Fruit fly (Drosophila melanogaster) whole organism, prepupa: ENCODE measurements around the gene CG15882.

ENCODE experiments used
- CG10631 ChIP-seq: fragments of 200-800 bp; sonication (Bioruptor generic); optimal IDR thresholded peaks from 2 replicates; lab custom pipeline; 2016; ENCODE audit warnings: missing biosample characterization, missing genetic modification characterization
- CG11294 ChIP-seq: fragments of 200-800 bp; sonication (Bioruptor generic); IDR thresholded peaks from 2 replicates; pipeline ENCODE4 v1.3.6; 2022; ENCODE audit warnings: missing biosample characterization, missing genetic modification characterization
- CG11762 ChIP-seq: fragments of 200-800 bp; sonication (Bioruptor generic); optimal IDR thresholded peaks from 3 replicates; lab custom pipeline; 2016; ENCODE audit warnings: missing biosample characterization, missing genetic modification characterization; ENCODE audit not compliant: insufficient read depth
- CG11902 ChIP-seq: fragments of 200-800 bp; sonication (Bioruptor generic); optimal IDR thresholded peaks from 3 replicates; lab custom pipeline; 2016; ENCODE audit warnings: missing biosample characterization, missing genetic modification characterization
- CG1621 ChIP-seq: fragments of 200-800 bp; sonication (Bioruptor generic); optimal IDR thresholded peaks from 3 replicates; lab custom pipeline; 2018; ENCODE audit warnings: missing biosample characterization, mild to moderate bottlenecking, missing genetic modification characterization
- CG16779 ChIP-seq: fragments of 200-800 bp; sonication (Bioruptor generic); optimal IDR thresholded peaks from 3 replicates; lab custom pipeline; 2017; ENCODE audit warnings: missing biosample characterization, mild to moderate bottlenecking, missing genetic modification characterization
- CG3032 ChIP-seq: fragments of 200-800 bp; optimal IDR thresholded peaks from 2 replicates; lab custom pipeline; 2019; ENCODE audit warnings: missing biosample characterization, mild to moderate bottlenecking, missing genetic modification characterization, moderate library complexity
- CG31627 ChIP-seq: fragments of 200-800 bp; sonication (Bioruptor generic); optimal IDR thresholded peaks from 3 replicates; lab custom pipeline; 2016; ENCODE audit warnings: missing biosample characterization, missing genetic modification characterization
- CG32006 ChIP-seq: fragments of 200-800 bp; sonication (Bioruptor generic); optimal IDR thresholded peaks from 3 replicates; lab custom pipeline; 2017; ENCODE audit warnings: missing biosample characterization, mild to moderate bottlenecking, missing genetic modification characterization
- CG34406 ChIP-seq: fragments of 200-800 bp; sonication (Bioruptor generic); optimal IDR thresholded peaks from 3 replicates; lab custom pipeline; 2016; ENCODE audit warnings: missing biosample characterization, missing genetic modification characterization
- CG4318 ChIP-seq: fragments of 200-800 bp; sonication (Bioruptor generic); optimal IDR thresholded peaks from 3 replicates; lab custom pipeline; 2017; ENCODE audit warnings: missing biosample characterization, mild to moderate bottlenecking, missing genetic modification characterization
- CG6163 ChIP-seq: fragments of 200-800 bp; sonication (Bioruptor generic); IDR thresholded peaks from 3 replicates; pipeline ENCODE4 v1.3.6; 2022; ENCODE audit warnings: missing biosample characterization, missing genetic modification characterization
- CG6854 ChIP-seq: fragments of 200-800 bp; sonication (Bioruptor generic); optimal IDR thresholded peaks from 2 replicates; lab custom pipeline; 2017; ENCODE audit warnings: missing biosample characterization, mild to moderate bottlenecking, missing genetic modification characterization
- CG8119 ChIP-seq: fragments of 200-800 bp; sonication (Bioruptor generic); IDR thresholded peaks from 3 replicates; pipeline ENCODE4 v1.3.6; 2022; ENCODE audit warnings: missing biosample characterization, missing genetic modification characterization
- Eip75B ChIP-seq: fragments of 200-800 bp; sonication (Bioruptor generic); optimal IDR thresholded peaks from 3 replicates; lab custom pipeline; 2016; ENCODE audit warnings: missing biosample characterization, missing genetic modification characterization
- Eip78C ChIP-seq: fragments of 200-800 bp; sonication (Bioruptor generic); peaks from one replicate; lab custom pipeline; 2016; ENCODE audit warnings: missing biosample characterization, missing genetic modification characterization
- Eip93F ChIP-seq: fragments of 200-800 bp; sonication (Bioruptor generic); optimal IDR thresholded peaks from 2 replicates; lab custom pipeline; 2016; ENCODE audit warnings: missing biosample characterization, mild to moderate bottlenecking, missing genetic modification characterization
- Ets21C ChIP-seq: fragments of 200-800 bp; sonication (Bioruptor generic); optimal IDR thresholded peaks from 3 replicates; lab custom pipeline; 2016; ENCODE audit warnings: missing biosample characterization, missing genetic modification characterization
- Ets96B ChIP-seq: fragments of 200-800 bp; optimal IDR thresholded peaks from 2 replicates; lab custom pipeline; 2019; ENCODE audit warnings: missing biosample characterization, mild to moderate bottlenecking, missing genetic modification characterization, moderate library complexity
- Hr39 ChIP-seq: fragments of 200-800 bp; sonication (Bioruptor generic); optimal IDR thresholded peaks from 2 replicates; lab custom pipeline; 2016; ENCODE audit warnings: missing biosample characterization, missing genetic modification characterization
- Hr4 ChIP-seq: fragments of 200-800 bp; sonication (Bioruptor generic); optimal IDR thresholded peaks from 3 replicates; lab custom pipeline; 2016; ENCODE audit warnings: missing biosample characterization, missing genetic modification characterization
- Lpt ChIP-seq: fragments of 200-800 bp; sonication (Bioruptor generic); optimal IDR thresholded peaks from 3 replicates; lab custom pipeline; 2016; ENCODE audit warnings: missing biosample characterization, missing genetic modification characterization
- Met ChIP-seq: fragments of 200-800 bp; sonication (Bioruptor generic); optimal IDR thresholded peaks from 3 replicates; lab custom pipeline; 2016; ENCODE audit warnings: missing biosample characterization, missing genetic modification characterization
- OdsH ChIP-seq: fragments of 200-800 bp; sonication (Bioruptor generic); optimal IDR thresholded peaks from 3 replicates; lab custom pipeline; 2016; ENCODE audit warnings: missing biosample characterization, missing genetic modification characterization
- Smox ChIP-seq: fragments of 200-800 bp; sonication (Bioruptor generic); optimal IDR thresholded peaks from 3 replicates; lab custom pipeline; 2016; ENCODE audit warnings: missing biosample characterization, missing genetic modification characterization
- Sox102F ChIP-seq: fragments of 200-800 bp; sonication (Bioruptor generic); optimal IDR thresholded peaks from 2 replicates; lab custom pipeline; 2016; ENCODE audit warnings: missing biosample characterization, mild to moderate bottlenecking, missing genetic modification characterization
- Sox14 ChIP-seq: fragments of 200-800 bp; sonication (Bioruptor generic); optimal IDR thresholded peaks from 3 replicates; lab custom pipeline; 2016; ENCODE audit warnings: missing biosample characterization, missing genetic modification characterization
- acj6 ChIP-seq: fragments of 200-800 bp; sonication (Bioruptor generic); optimal IDR thresholded peaks from 3 replicates; lab custom pipeline; 2016; ENCODE audit warnings: missing biosample characterization, missing genetic modification characterization
- cyc ChIP-seq: fragments of 200-800 bp; sonication (Bioruptor generic); optimal IDR thresholded peaks from 3 replicates; lab custom pipeline; 2016; ENCODE audit warnings: missing biosample characterization, missing genetic modification characterization
- eg ChIP-seq: fragments of 200-800 bp; sonication (Bioruptor generic); IDR thresholded peaks from 3 replicates; pipeline ENCODE4 v1.3.6; 2022; ENCODE audit warnings: missing biosample characterization, missing genetic modification characterization
- esn ChIP-seq: fragments of 200-800 bp; sonication (Bioruptor generic); optimal IDR thresholded peaks from 2 replicates; lab custom pipeline; 2016; ENCODE audit warnings: missing biosample characterization, mild to moderate bottlenecking, missing genetic modification characterization, moderate library complexity
- fd59A ChIP-seq: fragments of 200-800 bp; sonication (Bioruptor generic); optimal IDR thresholded peaks from 2 replicates; lab custom pipeline; 2017; ENCODE audit warnings: missing biosample characterization, mild to moderate bottlenecking, missing genetic modification characterization, missing genetic modification reagents
- fd85E ChIP-seq: fragments of 200-800 bp; sonication (Bioruptor generic); optimal IDR thresholded peaks from 3 replicates; lab custom pipeline; 2016; ENCODE audit warnings: missing biosample characterization, missing genetic modification characterization
- lz ChIP-seq: fragments of 200-800 bp; sonication (Bioruptor generic); optimal IDR thresholded peaks from 3 replicates; lab custom pipeline; 2016; ENCODE audit warnings: missing biosample characterization, missing genetic modification characterization
- net ChIP-seq: fragments of 200-800 bp; sonication (Bioruptor generic); optimal IDR thresholded peaks from 3 replicates; lab custom pipeline; 2016; ENCODE audit warnings: missing biosample characterization, missing genetic modification characterization
- pdm3 ChIP-seq: fragments of 200-800 bp; sonication (Bioruptor generic); optimal IDR thresholded peaks from 3 replicates; lab custom pipeline; 2016; ENCODE audit warnings: missing biosample characterization, missing genetic modification characterization
- salr ChIP-seq, 2 experiments: fragments of 200-800 bp; sonication (Bioruptor generic); optimal IDR thresholded peaks; 3 replicates each; lab custom pipeline; 2016 to 2018; ENCODE audit warnings: missing biosample characterization in 2 of 2, missing genetic modification characterization in 2 of 2, mild to moderate bottlenecking in 1 of 2
- ss ChIP-seq, 2 experiments: fragments of 200-800 bp; sonication (Bioruptor generic); optimal IDR thresholded peaks; 2 replicates in 1 of 2; 3 replicates in 1 of 2; lab custom pipeline; 2017 to 2018; ENCODE audit warnings: mild to moderate bottlenecking in 2 of 2, missing biosample characterization in 2 of 2, missing genetic modification characterization in 2 of 2, moderate library complexity in 1 of 2
- svp ChIP-seq: fragments of 200-800 bp; sonication (Bioruptor generic); peaks from one replicate; lab custom pipeline; 2016; ENCODE audit warnings: missing biosample characterization, missing genetic modification characterization
- topi ChIP-seq: fragments of 200-800 bp; sonication (Bioruptor generic); optimal IDR thresholded peaks from 3 replicates; lab custom pipeline; 2016; ENCODE audit warnings: missing biosample characterization, missing genetic modification characterization
- vri ChIP-seq: fragments of 200-800 bp; sonication (Bioruptor generic); optimal IDR thresholded peaks from 3 replicates; lab custom pipeline; 2016; ENCODE audit warnings: missing biosample characterization, mild to moderate bottlenecking, missing genetic modification characterization

CG15882 gene

dm6 chrX:19152570-19153287, 28.5 kb upstream of the CG15882 start (continued):
- peak; percentile 84 for TF ChIP-seq esn (GFP tag; lab: Kevin White, UChicago)
- peak; percentile 79 for TF ChIP-seq lz
- peak; percentile 39 for TF ChIP-seq CG1621 (tag; lab: Kevin White, UChicago)
- peak; percentile 47 for TF ChIP-seq CG11902 (GFP tag; lab: Kevin White, UChicago)
- TF ChIP-seq Ets96B (tag; lab: Kevin White, UChicago), result peak; percentile 44
- TF ChIP-seq CG8119 (GFP tag; lab: Robert Waterston, UW), result peak; percentile 77
- TF ChIP-seq CG16779 (tag; lab: Kevin White, UChicago), result no peak
- peak; percentile 60 for TF ChIP-seq Eip75B (GFP tag; lab: Kevin White, UChicago)
- no peak for TF ChIP-seq fd85E (GFP tag; lab: Kevin White, UChicago)
- peak; percentile 52 for TF ChIP-seq CG3032
- TF ChIP-seq Met (GFP tag; lab: Kevin White, UChicago), result peak; percentile 83
- peak; percentile 84 for TF ChIP-seq OdsH (GFP tag; lab: Kevin White, UChicago)
- peak; percentile 58 for TF ChIP-seq CG11762 (GFP tag; lab: Kevin White, UChicago)
- no peak for TF ChIP-seq CG6854 (GFP tag; lab: Kevin White, UChicago)
- TF ChIP-seq Hr4 (GFP tag; lab: Kevin White, UChicago), result peak; percentile 76
- TF ChIP-seq vri, result peak; percentile 37
- TF ChIP-seq eg (GFP tag; lab: Robert Waterston, UW), result peak; percentile 60; the same call in 2 of the 3 replicates
- TF ChIP-seq CG6163 (GFP tag; lab: Robert Waterston, UW), result peak; percentile 55; the same call in 2 of the 3 replicates
- TF ChIP-seq CG4318 (GFP tag; lab: Kevin White, UChicago), result peak; percentile 65
- TF ChIP-seq CG10631 (GFP tag; lab: Kevin White, UChicago), result peak; percentile 66
- peak; percentile 75 for TF ChIP-seq Sox102F (GFP tag; lab: Kevin White, UChicago)
- TF ChIP-seq Lpt (GFP tag; lab: Kevin White, UChicago), result peak; percentile 32
- TF ChIP-seq CG34406, result peak; percentile 80
- TF ChIP-seq cyc (GFP tag; lab: Kevin White, UChicago), result peak; percentile 62

- 0 out of 3 replicates have a peak, but pooled peaks have one; percentile 9 for TF ChIP-seq CG6163 (GFP tag; lab: Robert Waterston, UW)
- no peak for TF ChIP-seq ss (GFP tag; optimal IDR thresholded peaks at IDR 0.05; lab: Kevin White, UChicago)
Observed at dm6 chrX:19149511-19149876, 25.3 kb upstream of the CG15882 start.

DNA sequence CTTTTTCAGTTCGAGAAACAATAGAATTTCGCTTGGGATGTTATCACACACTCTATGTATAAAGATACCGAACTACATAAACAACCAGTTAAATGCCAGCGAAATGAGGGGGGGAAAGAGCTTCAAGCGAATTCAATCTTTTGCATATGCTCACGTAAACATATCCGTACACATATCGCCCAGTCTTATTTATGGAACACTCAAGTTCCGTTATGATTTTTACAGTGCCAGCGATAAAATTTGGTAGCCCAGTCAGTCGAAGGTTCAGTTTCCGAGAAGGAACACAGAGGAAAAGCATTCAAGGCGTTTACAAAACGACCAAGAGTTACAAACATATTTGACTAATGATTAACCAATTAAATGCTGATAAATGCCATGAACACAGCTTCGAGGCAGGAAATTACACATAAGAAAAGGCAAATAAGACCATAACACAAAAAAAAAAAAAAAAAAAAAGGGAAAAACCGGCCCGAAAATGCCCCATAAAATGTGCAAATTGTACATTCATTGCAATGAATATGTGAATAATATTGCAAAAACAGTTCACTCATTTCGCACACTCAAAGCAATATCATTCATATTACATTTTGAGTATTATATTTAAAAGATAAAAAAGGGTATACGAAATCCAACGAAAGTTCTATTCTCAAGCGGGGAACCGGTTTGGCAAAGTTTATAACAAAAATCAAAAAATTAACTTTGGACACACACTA, 24.8 kb upstream of the CG15882 start:
- TF ChIP-seq fd59A (no peak), acj6 (GFP tag; lab: Kevin White, UChicago) (peak; percentile 19), CG32006 (GFP tag; lab: Kevin White, UChicago) (peak; percentile 1), Met (GFP tag; lab: Kevin White, UChicago) (peak; percentile 50), svp (GFP tag; lab: Kevin White, UChicago) (peak; percentile 78), vri (peak; percentile 6), salr (GFP tag; optimal IDR thresholded peaks at IDR 0.05; lab: Kevin White, UChicago) (no peak), esn (GFP tag; lab: Kevin White, UChicago) (peak; percentile 69), Sox14 (peak; percentile 45), Eip78C (GFP tag; lab: Kevin White, UChicago) (peak; percentile 84), cyc (GFP tag; lab: Kevin White, UChicago) (peak; percentile 5), Eip75B (GFP tag; lab: Kevin White, UChicago) (no peak), Ets21C (GFP tag; lab: Kevin White, UChicago) (peak; percentile 45), CG34406 (peak; percentile 18), OdsH (GFP tag; lab: Kevin White, UChicago) (peak; percentile 22), Eip93F (GFP tag; lab: Kevin White, UChicago) (peak; percentile 12), CG31627 (peak; percentile 50), CG11294 (no peak), lz (peak; percentile 57), net (GFP tag; lab: Kevin White, UChicago) (no peak), Sox102F (GFP tag; lab: Kevin White, UChicago) (peak; percentile 63), Hr39 (GFP tag; lab: Kevin White, UChicago) (peak; percentile 50), topi (peak; percentile 54), pdm3 (GFP tag; lab: Kevin White, UChicago) (peak; percentile 34), Smox (GFP tag; lab: Kevin White, UChicago) (peak; percentile 67), CG16779 (tag; lab: Kevin White, UChicago) (no peak)
